Worm (Caenorhabditis elegans): ENCODE measurements around the gene F43H9.3.

- TF ChIP-seq elt-3 (tag; optimal IDR thresholded peaks at IDR 0.05) (no peak), unc-62 (GFP tag; optimal IDR thresholded peaks at IDR 0.05) (no peak), aly-2 (tag; optimal IDR thresholded peaks at IDR 0.05) (peak; percentile 0), skn-1 (tag; optimal IDR thresholded peaks at IDR 0.05) (peak; percentile 57), dpl-1 (GFP tag; optimal IDR thresholded peaks at IDR 0.05) (peak; percentile 92 to 97 (median 97)), pqm-1 (tag; optimal IDR thresholded peaks at IDR 0.05) (no peak), egl-13 (tag; optimal IDR thresholded peaks at IDR 0.05) (no peak), lin-35 (GFP tag; optimal IDR thresholded peaks at IDR 0.05) (peak; percentile 96 to 98), alr-1 (tag; optimal IDR thresholded peaks at IDR 0.05; ENCODE audit: borderline replicate concordance) (no peak), unc-98 (GFP tag; IDR thresholded peaks at IDR 0.05) (no peak), unc-130 (tag; optimal IDR thresholded peaks at IDR 0.05) (peak; percentile 63), lin-39 (tag; optimal IDR thresholded peaks at IDR 0.05) (peak; percentile 6), fkh-8 (tag; optimal IDR thresholded peaks at IDR 0.05) (no peak)
These were observed 6.4 kb upstream of the F43H9.3 start, which contains the start of gene vars-1 for ce11 chrV:8031121-8031520.

Data from whole organism, L1 larva.